Worm (Caenorhabditis elegans): ENCODE measurements around the gene Y46G5A.20.

Gene Y46G5A.20

ce11 chrII:12798814-12799213 is 12.0 kb upstream of the Y46G5A.20 start:
- TF ChIP-seq ceh-13 (GFP tag; optimal IDR thresholded peaks at IDR 0.05) (no peak), tra-4 (tag; optimal IDR thresholded peaks at IDR 0.05) (no peak), hmbx-1 (tag; optimal IDR thresholded peaks at IDR 0.05) (no peak), hmg-4 (GFP tag; optimal IDR thresholded peaks at IDR 0.05) (no peak), ceh-36 (tag; optimal IDR thresholded peaks at IDR 0.05) (no peak), pes-1 (GFP tag; IDR thresholded peaks at IDR 0.05) (no peak), ama-1 (optimal IDR thresholded peaks at IDR 0.05) (no peak)

- TF ChIP-seq tra-4 (tag; optimal IDR thresholded peaks at IDR 0.05) (no peak), ama-1 (optimal IDR thresholded peaks at IDR 0.05) (no peak), ets-7 (tag; optimal IDR thresholded peaks at IDR 0.05) (no peak), tbx-11 (GFP tag; IDR thresholded peaks at IDR 0.05) (no peak), hmbx-1 (tag; optimal IDR thresholded peaks at IDR 0.05) (no peak), ceh-13 (GFP tag; optimal IDR thresholded peaks at IDR 0.05) (no peak), B0310.2 (tag; optimal IDR thresholded peaks at IDR 0.05) (no peak), tbx-37 (GFP tag; conservative IDR thresholded peaks at IDR 0.05) (no peak), F13C5.2 (tag; optimal IDR thresholded peaks at IDR 0.05) (no peak), ceh-36 (tag; optimal IDR thresholded peaks at IDR 0.05) (no peak), flt-1 (GFP tag; IDR thresholded peaks at IDR 0.05) (no peak), pes-1 (GFP tag; IDR thresholded peaks at IDR 0.05) (no peak), hnd-1 (tag; optimal IDR thresholded peaks at IDR 0.05) (no peak)
These were observed 11.4 kb upstream of the Y46G5A.20 start for ce11 chrII:12799364-12799763.

- TF ChIP-seq B0310.2 (tag; optimal IDR thresholded peaks at IDR 0.05) (no peak), tbx-11 (GFP tag; IDR thresholded peaks at IDR 0.05) (no peak), F13C5.2 (tag; optimal IDR thresholded peaks at IDR 0.05) (no peak), ets-7 (tag; optimal IDR thresholded peaks at IDR 0.05) (no peak), hmbx-1 (tag; optimal IDR thresholded peaks at IDR 0.05) (no peak)
These were observed 10.8 kb upstream of the Y46G5A.20 start for ce11 chrII:12799927-12800522.

- TF ChIP-seq hmbx-1 (tag; optimal IDR thresholded peaks at IDR 0.05) (no peak), flt-1 (GFP tag; IDR thresholded peaks at IDR 0.05) (no peak), hmg-4 (GFP tag; optimal IDR thresholded peaks at IDR 0.05) (no peak)
These were observed 5.6 kb upstream of the Y46G5A.20 start, which contains the start of the genes Y46G5A.18 and Y46G5A.47 for ce11 chrII:12805161-12805560. Y46G5A.18 (minus strand) TSS chrII:12805261. Y46G5A.47 (minus strand) TSS chrII:12805306.

- TF ChIP-seq tra-4 (tag; optimal IDR thresholded peaks at IDR 0.05) (no peak), flt-1 (GFP tag; IDR thresholded peaks at IDR 0.05) (no peak), ceh-13 (GFP tag; optimal IDR thresholded peaks at IDR 0.05) (no peak), hmbx-1 (tag; optimal IDR thresholded peaks at IDR 0.05) (no peak), tbx-37 (GFP tag; conservative IDR thresholded peaks at IDR 0.05) (no peak), F13C5.2 (tag; optimal IDR thresholded peaks at IDR 0.05) (no peak), ets-7 (tag; optimal IDR thresholded peaks at IDR 0.05) (no peak), pes-1 (GFP tag; IDR thresholded peaks at IDR 0.05) (no peak), hnd-1 (tag; optimal IDR thresholded peaks at IDR 0.05) (no peak), scrt-1 (GFP tag; IDR thresholded peaks at IDR 0.05) (no peak), ama-1 (optimal IDR thresholded peaks at IDR 0.05) (no peak), B0310.2 (tag; optimal IDR thresholded peaks at IDR 0.05) (no peak), tbx-11 (GFP tag; IDR thresholded peaks at IDR 0.05) (no peak), hmg-4 (GFP tag; optimal IDR thresholded peaks at IDR 0.05) (no peak), aly-1 (tag; optimal IDR thresholded peaks at IDR 0.05) (no peak), ceh-36 (tag; optimal IDR thresholded peaks at IDR 0.05) (no peak), sea-1 (GFP tag; conservative IDR thresholded peaks at IDR 0.05) (no peak)
These were observed 4.9 kb upstream of the Y46G5A.20 start for ce11 chrII:12805765-12806384.

- TF ChIP-seq tbx-11 (GFP tag; IDR thresholded peaks at IDR 0.05) (no peak), tbx-37 (GFP tag; conservative IDR thresholded peaks at IDR 0.05) (no peak), hmg-4 (GFP tag; optimal IDR thresholded peaks at IDR 0.05) (no peak), ama-1 (optimal IDR thresholded peaks at IDR 0.05) (no peak), hmbx-1 (tag; optimal IDR thresholded peaks at IDR 0.05) (no peak), B0310.2 (tag; optimal IDR thresholded peaks at IDR 0.05) (no peak), tra-4 (tag; optimal IDR thresholded peaks at IDR 0.05) (no peak), scrt-1 (GFP tag; IDR thresholded peaks at IDR 0.05) (no peak), flt-1 (GFP tag; IDR thresholded peaks at IDR 0.05) (no peak), hnd-1 (tag; optimal IDR thresholded peaks at IDR 0.05) (no peak), ceh-36 (tag; optimal IDR thresholded peaks at IDR 0.05) (no peak), F13C5.2 (tag; optimal IDR thresholded peaks at IDR 0.05) (no peak), aly-1 (tag; optimal IDR thresholded peaks at IDR 0.05) (no peak), sea-1 (GFP tag; conservative IDR thresholded peaks at IDR 0.05) (no peak), pes-1 (GFP tag; IDR thresholded peaks at IDR 0.05) (no peak), ets-7 (tag; optimal IDR thresholded peaks at IDR 0.05) (no peak)
These were observed 4.1 kb upstream of the Y46G5A.20 start, which contains the start of gene spds-1 for ce11 chrII:12806602-12807182. spds-1 (plus strand) TSS chrII:12806899.

- no peak for TF ChIP-seq ceh-13 (GFP tag; optimal IDR thresholded peaks at IDR 0.05)
- TF ChIP-seq hnd-1 (tag; optimal IDR thresholded peaks at IDR 0.05), result no peak
- no peak for TF ChIP-seq sea-1 (GFP tag; conservative IDR thresholded peaks at IDR 0.05)
- no peak for TF ChIP-seq F13C5.2 (tag; optimal IDR thresholded peaks at IDR 0.05)
- no peak for TF ChIP-seq B0310.2 (tag; optimal IDR thresholded peaks at IDR 0.05)
These were observed 2.1 kb upstream of the Y46G5A.20 start for ce11 chrII:12808746-12809145.

- no peak for TF ChIP-seq tbx-37 (GFP tag; conservative IDR thresholded peaks at IDR 0.05)
- TF ChIP-seq ceh-13 (GFP tag; optimal IDR thresholded peaks at IDR 0.05), result no peak
- TF ChIP-seq F13C5.2 (tag; optimal IDR thresholded peaks at IDR 0.05), result no peak
- TF ChIP-seq flt-1 (GFP tag; IDR thresholded peaks at IDR 0.05), result no peak
- TF ChIP-seq hnd-1 (tag; optimal IDR thresholded peaks at IDR 0.05), result no peak
- no peak for TF ChIP-seq tbx-11 (GFP tag; IDR thresholded peaks at IDR 0.05)
- TF ChIP-seq hmbx-1 (tag; optimal IDR thresholded peaks at IDR 0.05), result no peak
- TF ChIP-seq hmg-4 (GFP tag; optimal IDR thresholded peaks at IDR 0.05), result no peak
- TF ChIP-seq ets-7 (tag; optimal IDR thresholded peaks at IDR 0.05), result no peak
- no peak for TF ChIP-seq pes-1 (GFP tag; IDR thresholded peaks at IDR 0.05)
- TF ChIP-seq sea-1 (GFP tag; conservative IDR thresholded peaks at IDR 0.05), result no peak
- no peak for TF ChIP-seq scrt-1 (GFP tag; IDR thresholded peaks at IDR 0.05)
- no peak for TF ChIP-seq tra-4 (tag; optimal IDR thresholded peaks at IDR 0.05)
- TF ChIP-seq ama-1 (optimal IDR thresholded peaks at IDR 0.05), result no peak
- no peak for TF ChIP-seq aly-1 (tag; optimal IDR thresholded peaks at IDR 0.05)
These were observed 1.1 kb upstream of the Y46G5A.20 start for ce11 chrII:12809725-12810124.

Data from whole organism, early embryonic.